Worm (Caenorhabditis elegans): Measurements from ENCODE around the gene ZK1248.19.

DNA sequence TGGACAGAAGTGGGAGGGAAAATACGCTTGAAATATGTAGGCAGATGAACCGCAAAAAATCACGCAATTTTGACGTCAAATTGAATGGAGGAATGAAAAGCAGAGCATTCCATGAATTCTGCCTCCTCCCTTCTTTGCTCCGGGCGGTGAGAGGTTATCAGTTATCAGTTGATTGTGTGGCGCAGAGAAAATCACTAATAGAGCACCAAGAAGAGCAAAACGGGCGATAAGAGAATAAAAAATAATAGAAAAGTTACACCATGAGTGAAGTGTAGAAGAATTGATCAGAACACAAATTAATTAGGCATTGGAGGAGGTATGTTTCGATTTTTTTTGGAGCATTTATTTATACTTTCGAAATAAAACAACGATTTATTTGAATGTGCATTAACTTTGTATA is 32.7 kb downstream of the ZK1248.19 start:
- TF ChIP-seq ceh-36 (tag; optimal IDR thresholded peaks at IDR 0.05), result no peak
- TF ChIP-seq scrt-1 (GFP tag; IDR thresholded peaks at IDR 0.05), result no peak
- TF ChIP-seq ets-7 (tag; optimal IDR thresholded peaks at IDR 0.05), result no peak
- no peak for TF ChIP-seq tbx-37 (GFP tag; conservative IDR thresholded peaks at IDR 0.05)
- no peak for TF ChIP-seq tra-4 (tag; optimal IDR thresholded peaks at IDR 0.05)
- TF ChIP-seq B0310.2 (tag; optimal IDR thresholded peaks at IDR 0.05), result no peak
- no peak for TF ChIP-seq hnd-1 (tag; optimal IDR thresholded peaks at IDR 0.05)
- no peak for TF ChIP-seq flt-1 (GFP tag; IDR thresholded peaks at IDR 0.05)
- no peak for TF ChIP-seq ama-1 (optimal IDR thresholded peaks at IDR 0.05)
- TF ChIP-seq hmg-4 (GFP tag; optimal IDR thresholded peaks at IDR 0.05), result no peak
- TF ChIP-seq hmbx-1 (tag; optimal IDR thresholded peaks at IDR 0.05), result no peak

All from whole organism, early embryonic.